Worm (Caenorhabditis elegans) whole organism, mixed stage, embryonic: ENCODE data around the gene marc-5.

Source experiments
- ces-1 ChIP-seq: fragments of 150-350 bp; optimal IDR thresholded peaks from 2 replicates; lab custom pipeline; 2014; ENCODE audit warnings: missing biosample characterization, missing genetic modification reagents, missing genetic modification characterization
- lin-13 ChIP-seq: fragments of 150-350 bp; optimal IDR thresholded peaks from 2 replicates; lab custom pipeline; 2014; ENCODE audit warnings: missing biosample characterization, missing genetic modification characterization
- nhr-12 ChIP-seq: fragments of 150-350 bp; optimal IDR thresholded peaks from 2 replicates; lab custom pipeline; 2014; ENCODE audit warnings: missing biosample characterization, missing genetic modification characterization
- nhr-28 ChIP-seq: fragments of 150-350 bp; optimal IDR thresholded peaks from 2 replicates; lab custom pipeline; 2014; ENCODE audit warnings: missing biosample characterization, missing genetic modification characterization
- nhr-76 ChIP-seq: sonication (generic microtip); optimal IDR thresholded peaks from 2 replicates; lab custom pipeline; 2017; ENCODE audit warnings: missing biosample characterization, missing genetic modification characterization
- pha-4 ChIP-seq: fragments of 150-350 bp; optimal IDR thresholded peaks from 2 replicates; lab custom pipeline; 2018; ENCODE audit warnings: missing biosample characterization, missing genetic modification reagents, missing genetic modification characterization
- tbx-8 ChIP-seq: fragments of 200-800 bp; sonication (Bioruptor generic); optimal IDR thresholded peaks from 2 replicates; lab custom pipeline; 2018; ENCODE audit warnings: mild to moderate bottlenecking, missing genetic modification characterization, moderate library complexity, missing compliant biosample characterization
- unc-62 ChIP-seq: fragments of 150-350 bp; optimal IDR thresholded peaks from 2 replicates; lab custom pipeline; 2014; ENCODE audit warnings: missing biosample characterization, missing genetic modification reagents, missing genetic modification characterization
- ztf-11 ChIP-seq: fragments of 150-350 bp; optimal IDR thresholded peaks from 2 replicates; lab custom pipeline; 2014; ENCODE audit warnings: missing biosample characterization, missing genetic modification characterization

ce11 chrII:12353104-12353503, 26.2 kb downstream of the marc-5 start:
- TF ChIP-seq lin-13 (tag; lab: Kevin White, UChicago), result no peak
- TF ChIP-seq nhr-12 (tag; lab: Kevin White, UChicago), result no peak
- no peak for TF ChIP-seq pha-4 (tag; lab: Kevin White, UChicago)
- no peak for TF ChIP-seq nhr-76 (tag; lab: Kevin White, UChicago)
- TF ChIP-seq unc-62, result no peak
- TF ChIP-seq ces-1 (GFP tag; lab: Kevin White, UChicago), result no peak
- no peak for TF ChIP-seq nhr-28 (tag; lab: Kevin White, UChicago)
- TF ChIP-seq tbx-8, result no peak
- TF ChIP-seq ztf-11 (tag; lab: Kevin White, UChicago), result no peak
